Worm (Caenorhabditis elegans) whole organism, L4/young adult: ENCODE results near the gene ketn-1.

Experiments used
- W03F9.2 ChIP-seq: fragments of 150-350 bp; optimal IDR thresholded peaks from 2 replicates; lab custom pipeline; 2014; ENCODE audit warnings: missing biosample characterization, missing genetic modification characterization
- dao-5 ChIP-seq: sonication (generic microtip); optimal IDR thresholded peaks from 2 replicates; lab custom pipeline; 2016; ENCODE audit warnings: missing genotype, missing genetic modification characterization, moderate library complexity, missing compliant biosample characterization
- him-1 ChIP-seq: sonication (generic microtip); optimal IDR thresholded peaks from 2 replicates; lab custom pipeline; 2016; ENCODE audit warnings: missing genotype, missing genetic modification reagents, missing genetic modification characterization, missing compliant biosample characterization

ce11 chrV:2753007-2753406, 54.7 kb downstream of the ketn-1 start, which contains the start of gene srx-26:
- no peak for TF ChIP-seq him-1
- no peak for TF ChIP-seq dao-5 (tag; lab: Kevin White, UChicago)
- TF ChIP-seq W03F9.2, result no peak
